Fruit fly (Drosophila melanogaster): ENCODE results near the gene CG11841.
A peak's percentile ranks its signal among the peaks of the same experiment; 100 is the strongest.

The CG11841 gene

DNA sequence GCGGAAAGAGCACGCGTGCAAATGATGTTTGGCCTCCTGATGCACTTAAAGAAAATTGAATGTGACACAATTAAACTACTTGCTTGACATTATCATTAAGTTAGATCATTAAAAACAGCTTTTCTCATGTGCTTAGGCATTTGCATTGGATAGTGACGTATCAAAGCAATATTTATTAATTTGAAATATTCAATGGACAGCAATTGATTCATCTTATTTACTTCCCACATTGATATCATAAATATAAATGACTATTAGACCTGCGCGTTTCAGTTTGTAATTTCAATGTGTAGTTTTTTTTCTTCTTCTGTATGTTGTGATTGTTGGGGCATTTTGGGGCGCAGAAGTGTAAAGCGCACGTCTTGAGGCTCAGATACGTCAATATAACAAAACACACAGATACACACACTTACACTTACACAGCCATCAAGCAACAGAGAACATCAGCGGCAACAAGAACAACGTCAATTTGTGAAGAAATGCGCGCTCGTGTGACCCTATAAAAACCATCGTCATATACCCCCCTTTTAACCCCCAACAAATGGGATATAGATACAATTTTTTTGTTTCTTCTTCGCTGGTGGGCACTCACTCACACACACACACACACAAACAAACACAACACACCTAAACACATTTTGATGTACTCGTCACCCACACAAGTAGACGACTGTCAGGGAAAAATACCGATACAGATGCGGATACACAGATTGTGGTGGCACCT, 38.2 kb downstream of the CG11841 start (continued):
- no peak for TF ChIP-seq CG1024 (GFP tag; IDR thresholded peaks at IDR 0.05)
- TF ChIP-seq croc (GFP tag; conservative IDR thresholded peaks at IDR 0.05): peak; percentile 44; the same call in 2 of the 3 replicates
- peak; percentile 63 for TF ChIP-seq CG18764 (GFP tag; optimal IDR thresholded peaks at IDR 0.05)
- peak; percentile 52; the same call in 1 of the 2 replicates for TF ChIP-seq ara (GFP tag; IDR thresholded peaks at IDR 0.05)
- no peak for TF ChIP-seq MESR4 (GFP tag; optimal IDR thresholded peaks at IDR 0.05)
- peak; percentile 75 for TF ChIP-seq grau (tag; optimal IDR thresholded peaks at IDR 0.05)
- TF ChIP-seq Hand (GFP tag; optimal IDR thresholded peaks at IDR 0.05): peak; percentile 67
- no peak for TF ChIP-seq HLHmδ (GFP tag; optimal IDR thresholded peaks at IDR 0.05)
- no peak for TF ChIP-seq CG1647 (GFP tag; optimal IDR thresholded peaks at IDR 0.05)
- 0 out of 2 replicates have a peak, but pooled peaks have one; percentile 9 for TF ChIP-seq MBD-R2 (GFP tag; IDR thresholded peaks at IDR 0.05)
- peak; percentile 52 for TF ChIP-seq shn (GFP tag; optimal IDR thresholded peaks at IDR 0.05)
- no peak for TF ChIP-seq CG17912 (GFP tag; optimal IDR thresholded peaks at IDR 0.05)
- TF ChIP-seq Hmx (GFP tag; optimal IDR thresholded peaks at IDR 0.05): no peak
- peak; percentile 37; the same call in 1 of the 2 replicates for TF ChIP-seq danr (GFP tag; IDR thresholded peaks at IDR 0.05)
- peak; percentile 27 for TF ChIP-seq tup (GFP tag; optimal IDR thresholded peaks at IDR 0.05)
- TF ChIP-seq Dip2 (GFP tag; IDR thresholded peaks at IDR 0.05): no peak
- no peak for TF ChIP-seq toy (GFP tag; IDR thresholded peaks at IDR 0.05)
- peak; percentile 70 for TF ChIP-seq CG18619 (GFP tag; optimal IDR thresholded peaks at IDR 0.05)
- peak; percentile 39 for TF ChIP-seq tx (GFP tag; optimal IDR thresholded peaks at IDR 0.05)
- TF ChIP-seq Dref (GFP tag; IDR thresholded peaks at IDR 0.05): no peak
- peak; percentile 77 for TF ChIP-seq CG15269 (tag; optimal IDR thresholded peaks at IDR 0.05)
- TF ChIP-seq gsb (GFP tag; IDR thresholded peaks at IDR 0.05): no peak
- TF ChIP-seq lilli (GFP tag; optimal IDR thresholded peaks at IDR 0.05): peak; percentile 68
- no peak for TF ChIP-seq CG11696 (GFP tag; IDR thresholded peaks at IDR 0.05)
- TF ChIP-seq CoRest (tag; optimal IDR thresholded peaks at IDR 0.05): peak; percentile 74
- peak; percentile 60 for TF ChIP-seq Hr3 (GFP tag; optimal IDR thresholded peaks at IDR 0.05)
- TF ChIP-seq CG10462 (GFP tag; optimal IDR thresholded peaks at IDR 0.05): peak; percentile 18
- TF ChIP-seq Gug (GFP tag; IDR thresholded peaks at IDR 0.05): peak; percentile 45; the same call in 3 of the 4 replicates
- peak; percentile 50 for TF ChIP-seq CG3407 (GFP tag; optimal IDR thresholded peaks at IDR 0.05)
- no peak for TF ChIP-seq nom (GFP tag; optimal IDR thresholded peaks at IDR 0.05)
- TF ChIP-seq CG33213 (GFP tag; optimal IDR thresholded peaks at IDR 0.05): peak; percentile 38
- TF ChIP-seq vfl (GFP tag; optimal IDR thresholded peaks at IDR 0.05): no peak
- peak; percentile 59 for TF ChIP-seq NfI (GFP tag; optimal IDR thresholded peaks at IDR 0.05)
- TF ChIP-seq row (GFP tag; IDR thresholded peaks at IDR 0.05): peak; percentile 77
- peak; percentile 72; the same call in 1 of the 3 replicates for TF ChIP-seq ci (GFP tag; IDR thresholded peaks at IDR 0.05)
- no peak for TF ChIP-seq gt (GFP tag; IDR thresholded peaks at IDR 0.05)
- TF ChIP-seq Hr78 (GFP tag; optimal IDR thresholded peaks at IDR 0.05): peak in 1 of 2 experiments; percentile 83
- no peak for TF ChIP-seq B-H2 (GFP tag; optimal IDR thresholded peaks at IDR 0.05)
- TF ChIP-seq CG13123 (GFP tag; optimal IDR thresholded peaks at IDR 0.05): peak; percentile 27
- peak; percentile 31 for TF ChIP-seq Dip3 (GFP tag; optimal IDR thresholded peaks at IDR 0.05)
- TF ChIP-seq CG7357 (GFP tag; IDR thresholded peaks at IDR 0.05): peak; percentile 36; the same call in 1 of the 3 replicates
- peak; percentile 33; the same call in 2 of the 3 replicates for TF ChIP-seq Aef1 (GFP tag; IDR thresholded peaks at IDR 0.05)
- TF ChIP-seq Oaz (GFP tag; IDR thresholded peaks at IDR 0.05): no peak
- TF ChIP-seq tll (GFP tag; optimal IDR thresholded peaks at IDR 0.05): no peak
- no peak for TF ChIP-seq prd (optimal IDR thresholded peaks at IDR 0.05)
- peak; percentile 79 for TF ChIP-seq prd (GFP tag; IDR thresholded peaks at IDR 0.05)
- peak; percentile 56 to 62 for TF ChIP-seq chif (GFP tag; optimal IDR thresholded peaks at IDR 0.05)
- TF ChIP-seq klu (GFP tag; IDR thresholded peaks at IDR 0.05): 0 out of 2 replicates have a peak, but pooled peaks have one; percentile 47
- TF ChIP-seq B-H1 (GFP tag; IDR thresholded peaks at IDR 0.05): peak; percentile 44; the same call in 2 of the 3 replicates
- peak; percentile 68 for TF ChIP-seq CG2120 (GFP tag; optimal IDR thresholded peaks at IDR 0.05)
